Worm (Caenorhabditis elegans) whole organism, L4 larva: ENCODE results near the gene clec-4.

Source experiments
- F37D6.2 ChIP-seq: sonication (generic microtip); optimal IDR thresholded peaks from 2 replicates; lab custom pipeline; 2016; ENCODE audit warnings: mild to moderate bottlenecking, missing genetic modification characterization, missing compliant biosample characterization
- F49E8.2 ChIP-seq: sonication (generic microtip); optimal IDR thresholded peaks from 2 replicates; lab custom pipeline; 2016; ENCODE audit warnings: missing compliant biosample characterization, mild to moderate bottlenecking, missing genetic modification characterization, borderline replicate concordance
- Y5F2A.4 ChIP-seq: fragments of 200-800 bp; sonication (Bioruptor generic); optimal IDR thresholded peaks from 2 replicates; lab custom pipeline; 2018; ENCODE audit warnings: mild to moderate bottlenecking, missing genetic modification characterization, missing compliant biosample characterization
- ZK337.2 ChIP-seq: fragments of 200-800 bp; sonication (Bioruptor generic); IDR thresholded peaks from 2 replicates; pipeline ENCODE4 v1.3.6; 2022; ENCODE audit warnings: missing genetic modification reagents, missing genetic modification characterization, missing compliant biosample characterization
- arid-1 ChIP-seq: fragments of 200-800 bp; sonication (Bioruptor generic); conservative IDR thresholded peaks from 2 replicates; pipeline ENCODE4 v1.3.6; 2022; ENCODE audit warnings: missing genetic modification reagents, missing genetic modification characterization, missing compliant biosample characterization
- ceh-28 ChIP-seq: fragments of 150-350 bp; optimal IDR thresholded peaks from 2 replicates; lab custom pipeline; 2014; ENCODE audit warnings: missing biosample characterization, missing genetic modification reagents, missing genetic modification characterization
- ceh-32 ChIP-seq: sonication (generic microtip); optimal IDR thresholded peaks from 2 replicates; lab custom pipeline; 2016; ENCODE audit warnings: mild to moderate bottlenecking, missing genetic modification characterization, missing compliant biosample characterization; ENCODE audit not compliant: poor library complexity
- ceh-44 ChIP-seq: fragments of 200-800 bp; sonication (Bioruptor generic); IDR thresholded peaks from 2 replicates; pipeline ENCODE4 v1.3.6; 2022; ENCODE audit warnings: missing genetic modification reagents, missing genetic modification characterization, missing compliant biosample characterization
- ceh-62 ChIP-seq: sonication (generic microtip); optimal IDR thresholded peaks from 2 replicates; lab custom pipeline; 2017; ENCODE audit warnings: missing biosample characterization, missing genetic modification characterization
- ctbp-1 ChIP-seq: fragments of 200-800 bp; sonication (Bioruptor generic); IDR thresholded peaks from 2 replicates; pipeline ENCODE4 v1.3.6; 2022; ENCODE audit warnings: missing genetic modification reagents, missing genetic modification characterization, missing compliant biosample characterization
- daf-16 ChIP-seq, 3 experiments: sonication (generic microtip); optimal IDR thresholded peaks; 2 replicates each; lab custom pipeline; 2016 to 2017; ENCODE audit warnings: missing genetic modification characterization in 3 of 3, missing genetic modification reagents in 3 of 3, mild to moderate bottlenecking in 2 of 3, missing compliant biosample characterization in 2 of 3, missing biosample characterization in 1 of 3, moderate library complexity in 1 of 3
- daf-19 ChIP-seq: fragments of 200-800 bp; sonication (Bioruptor generic); conservative IDR thresholded peaks from 2 replicates; pipeline ENCODE4 v1.3.6; 2022; ENCODE audit warnings: missing genetic modification characterization, missing compliant biosample characterization
- fkh-10 ChIP-seq: fragments of 150-350 bp; optimal IDR thresholded peaks from 2 replicates; lab custom pipeline; 2014; ENCODE audit warnings: missing biosample characterization, missing genetic modification reagents, missing genetic modification characterization
- hmg-1.1 ChIP-seq: fragments of 200-800 bp; sonication (Bioruptor generic); IDR thresholded peaks from 2 replicates; pipeline ENCODE4 v1.3.6; 2022; ENCODE audit warnings: missing genetic modification reagents, missing genetic modification characterization, missing compliant biosample characterization
- lin-1 ChIP-seq: fragments of 200-800 bp; sonication (Bioruptor generic); IDR thresholded peaks from 2 replicates; pipeline ENCODE4 v1.3.6; 2022; ENCODE audit warnings: missing genetic modification reagents, missing genetic modification characterization, missing compliant biosample characterization
- lin-15B ChIP-seq: fragments of 150-350 bp; sonication (generic microtip); optimal IDR thresholded peaks from 3 replicates; lab custom pipeline; 2014; ENCODE audit warnings: missing biosample characterization, missing genetic modification characterization
- lin-29 ChIP-seq: fragments of 200-800 bp; sonication (Bioruptor generic); IDR thresholded peaks from 2 replicates; pipeline ENCODE4 v1.3.6; 2022; ENCODE audit warnings: missing genetic modification reagents, missing genetic modification characterization, missing compliant biosample characterization
- lin-38 ChIP-seq: fragments of 200-800 bp; sonication (Bioruptor generic); IDR thresholded peaks from 2 replicates; pipeline ENCODE4 v1.3.6; 2022; ENCODE audit warnings: missing genetic modification reagents, missing genetic modification characterization, missing compliant biosample characterization
- mdl-1 ChIP-seq, 2 experiments: fragments of 150-350 bp in 1 of 2; sonication (generic microtip) in 1 of 2; optimal IDR thresholded peaks; 2 replicates each; lab custom pipeline; 2014 to 2017; ENCODE audit warnings: missing biosample characterization in 2 of 2, missing genetic modification characterization in 2 of 2
- mdt-29 ChIP-seq: fragments of 200-800 bp; sonication (Bioruptor generic); IDR thresholded peaks from 2 replicates; pipeline ENCODE4 v1.3.6; 2022; ENCODE audit warnings: missing genetic modification reagents, missing genetic modification characterization, missing compliant biosample characterization
- mxl-3 ChIP-seq: fragments of 200-800 bp; sonication (Bioruptor generic); optimal IDR thresholded peaks from 2 replicates; lab custom pipeline; 2018; ENCODE audit warnings: mild to moderate bottlenecking, missing genetic modification characterization, missing compliant biosample characterization
- nhr-10 ChIP-seq: fragments of 150-350 bp; optimal IDR thresholded peaks from 2 replicates; lab custom pipeline; 2014; ENCODE audit warnings: missing biosample characterization, missing genetic modification characterization
- nhr-11 ChIP-seq: fragments of 150-350 bp; optimal IDR thresholded peaks from 2 replicates; lab custom pipeline; 2014; ENCODE audit warnings: missing biosample characterization, missing genetic modification characterization
- nhr-237 ChIP-seq: sonication (generic microtip); optimal IDR thresholded peaks from 2 replicates; lab custom pipeline; 2017; ENCODE audit warnings: missing biosample characterization, missing genetic modification characterization
- nhr-76 ChIP-seq: fragments of 150-350 bp; optimal IDR thresholded peaks from 2 replicates; lab custom pipeline; 2014; ENCODE audit warnings: missing biosample characterization, missing genetic modification characterization
- skn-1 ChIP-seq: fragments of 150-350 bp; optimal IDR thresholded peaks from 2 replicates; lab custom pipeline; 2014; ENCODE audit warnings: missing biosample characterization, missing genetic modification characterization
- snpc-1.2 ChIP-seq: fragments of 200-800 bp; sonication (Bioruptor generic); IDR thresholded peaks from 2 replicates; pipeline ENCODE4 v1.3.6; 2022; ENCODE audit warnings: missing genetic modification reagents, missing genetic modification characterization, missing compliant biosample characterization
- tag-97 ChIP-seq: fragments of 200-800 bp; sonication (Bioruptor generic); IDR thresholded peaks from 2 replicates; pipeline ENCODE4 v1.3.6; 2022; ENCODE audit warnings: missing genetic modification characterization, missing compliant biosample characterization
- unc-62 ChIP-seq, 3 experiments: fragments of 150-350 bp in 1 of 3; sonication (generic microtip); optimal IDR thresholded peaks in 2 of 3; peaks in 1 of 3; 1 replicate in 1 of 3; 2 replicates in 2 of 3; lab custom pipeline; 2014 to 2017; ENCODE audit warnings: missing biosample characterization in 3 of 3, missing genetic modification characterization in 3 of 3, missing genetic modification reagents in 3 of 3, missing genotype in 1 of 3
- vab-7 ChIP-seq: fragments of 200-800 bp; sonication (Bioruptor generic); IDR thresholded peaks from 2 replicates; pipeline ENCODE4 v1.3.6; 2022; ENCODE audit warnings: missing genetic modification reagents, missing genetic modification characterization, missing compliant biosample characterization
- zfp-2 ChIP-seq: sonication (generic microtip); optimal IDR thresholded peaks from 2 replicates; lab custom pipeline; 2016; ENCODE audit warnings: mild to moderate bottlenecking, missing genetic modification characterization, missing compliant biosample characterization
- zfp-3 ChIP-seq: fragments of 200-800 bp; sonication (Bioruptor generic); conservative IDR thresholded peaks from 2 replicates; pipeline ENCODE4 v1.3.6; 2022; ENCODE audit warnings: missing genetic modification reagents, missing genetic modification characterization, missing compliant biosample characterization

The clec-4 gene

DNA sequence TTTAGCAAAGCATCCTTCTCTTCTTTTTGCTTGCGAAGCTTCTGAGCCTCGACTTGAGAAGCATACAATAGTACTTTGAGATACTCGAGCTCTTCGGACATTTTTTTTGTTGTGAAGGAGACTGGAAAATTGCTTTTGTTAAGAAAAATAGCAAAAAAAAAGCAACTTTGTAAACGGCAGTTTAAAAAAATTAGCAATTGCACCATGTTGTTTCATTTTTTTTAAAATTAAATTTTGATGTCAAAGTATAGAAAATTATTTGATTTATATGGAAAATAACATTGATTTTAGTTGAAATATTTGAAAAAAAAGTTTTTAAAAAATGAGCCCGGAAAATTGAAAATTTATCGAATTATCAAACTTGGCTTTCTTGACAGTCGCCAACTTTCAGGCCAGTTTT, 6.2 kb downstream of the clec-4 start, which contains the start of gene Y38E10A.3:
Gene Y38E10A.3 (minus strand): TSS at position 101 of the 400 bp plus-strand sequence.
- TF ChIP-seq tag-97 (GFP tag; lab: Robert Waterston, UW) (no peak), F37D6.2 (tag; lab: Kevin White, UChicago) (no peak), mxl-3 (no peak), arid-1 (no peak), F49E8.2 (tag; lab: Kevin White, UChicago) (no peak), hmg-1.1 (no peak), daf-16 (GFP tag; optimal IDR thresholded peaks at IDR 0.05; lab: Kevin White, UChicago) (no peak), daf-16 (tag; optimal IDR thresholded peaks at IDR 0.05; lab: Kevin White, UChicago) (no peak), ceh-62 (tag; lab: Kevin White, UChicago) (no peak), nhr-11 (no peak), fkh-10 (no peak), nhr-76 (tag; lab: Kevin White, UChicago) (no peak), daf-19 (GFP tag; lab: Robert Waterston, UW) (no peak), ceh-32 (tag; lab: Kevin White, UChicago) (no peak)
- TF ChIP-seq, all 104 proteins: peak for 0

DNA sequence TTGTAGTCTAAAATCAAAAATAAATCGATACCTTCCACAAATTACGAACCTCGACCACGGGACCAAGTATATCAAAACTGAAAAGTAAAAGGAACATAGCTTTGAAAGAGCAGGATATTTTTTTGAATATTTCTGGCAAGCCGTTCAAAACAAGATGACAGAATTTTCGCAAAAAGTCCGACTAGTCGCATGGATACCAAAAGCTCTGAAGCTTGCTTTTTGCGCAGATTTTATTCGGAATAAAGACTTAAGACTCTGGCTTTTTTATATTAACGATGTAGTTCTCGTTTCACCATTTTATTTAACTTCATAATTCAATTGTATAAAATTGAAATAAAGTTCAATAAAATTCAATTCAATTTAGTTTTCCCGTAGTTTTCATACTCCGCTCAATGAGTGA, 7.4 kb downstream of the clec-4 start, which contains the start of gene Y38E10A.2:
Gene Y38E10A.2 (minus strand): TSS at position 101 of the 400 bp plus-strand sequence.
- TF ChIP-seq nhr-11 = no peak
- TF ChIP-seq lin-29 (GFP tag; lab: Robert Waterston, UW) = no peak
- TF ChIP-seq mdt-29 (GFP tag; lab: Robert Waterston, UW) = no peak
- no peak for TF ChIP-seq ceh-32 (tag; lab: Kevin White, UChicago)
- no peak for TF ChIP-seq ctbp-1 (GFP tag; lab: Robert Waterston, UW)
- TF ChIP-seq lin-1 = no peak
- no peak for TF ChIP-seq mdl-1 (tag; optimal IDR thresholded peaks at IDR 0.05; lab: Kevin White, UChicago)
- TF ChIP-seq unc-62 (GFP tag; optimal IDR thresholded peaks at IDR 0.05 in 1 of 2; lab: Kevin White, UChicago) = no peak
- TF ChIP-seq unc-62 (tag; optimal IDR thresholded peaks at IDR 0.05; lab: Kevin White, UChicago) = no peak
- no peak for TF ChIP-seq daf-19 (GFP tag; lab: Robert Waterston, UW)
- no peak for TF ChIP-seq skn-1 (tag; lab: Kevin White, UChicago)
- no peak for TF ChIP-seq nhr-237
- TF ChIP-seq lin-38 = no peak
- no peak for TF ChIP-seq nhr-76 (tag; lab: Kevin White, UChicago)
- no peak for TF ChIP-seq zfp-3 (GFP tag; lab: Robert Waterston, UW)
- no peak for TF ChIP-seq nhr-10
- TF ChIP-seq zfp-2 (tag; lab: Kevin White, UChicago) = no peak
- no peak for TF ChIP-seq lin-15B (tag; lab: Kevin White, UChicago)
- no peak for TF ChIP-seq ceh-28 (tag; lab: Kevin White, UChicago)
- no peak for TF ChIP-seq snpc-1.2 (GFP tag; lab: Robert Waterston, UW)

DNA sequence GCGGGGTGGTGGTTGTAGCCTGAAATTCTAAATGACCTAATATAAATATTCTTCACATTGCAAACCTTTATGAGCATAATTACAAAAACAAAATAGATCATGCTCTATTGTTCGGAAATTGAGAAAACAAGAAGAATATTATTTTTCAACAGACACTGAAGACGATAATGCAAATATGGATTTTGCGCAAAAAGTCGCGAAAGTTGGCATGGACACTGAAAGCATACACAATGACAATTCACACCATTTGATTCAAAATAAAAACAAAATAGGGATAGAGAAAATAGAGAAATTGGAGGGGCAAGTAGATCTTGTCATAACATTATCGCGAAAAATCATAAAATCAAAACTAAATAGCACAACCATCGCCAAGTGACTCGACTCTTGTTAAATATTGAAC, 8.2 kb downstream of the clec-4 start, which contains the start of gene Y38E10A.35:
Gene Y38E10A.35 (minus strand): TSS at position 101 of the 400 bp plus-strand sequence.
- TF ChIP-seq daf-19 (GFP tag; lab: Robert Waterston, UW) (no peak), F37D6.2 (tag; lab: Kevin White, UChicago) (no peak)

DNA sequence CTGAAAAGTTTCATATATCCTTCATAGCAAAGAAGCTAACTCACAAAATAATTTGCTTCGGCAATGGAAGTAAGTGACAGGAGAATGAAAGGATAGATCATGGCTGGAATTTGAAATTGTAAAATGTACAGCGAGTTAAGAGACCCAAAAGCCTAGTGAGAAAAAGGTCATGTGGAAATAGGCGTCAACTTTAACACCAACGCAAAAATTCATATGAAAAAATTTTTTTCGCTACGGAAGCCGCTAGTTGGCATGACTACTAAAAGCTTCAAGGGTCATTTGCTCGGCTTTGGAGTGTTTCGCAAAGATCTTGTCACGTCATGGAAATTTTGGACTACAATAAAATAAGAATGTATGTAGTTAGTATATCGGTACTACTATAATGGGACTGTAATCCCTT, 10.4 kb downstream of the clec-4 start, which contains the start of gene Y38E10A.1:
Gene Y38E10A.1 (minus strand): TSS at position 101 of the 400 bp plus-strand sequence.
- TF ChIP-seq ceh-44 (GFP tag; lab: Robert Waterston, UW) = no peak
- no peak for TF ChIP-seq snpc-1.2 (GFP tag; lab: Robert Waterston, UW)
- no peak for TF ChIP-seq vab-7
- TF ChIP-seq daf-19 (GFP tag; lab: Robert Waterston, UW) = no peak
- no peak for TF ChIP-seq nhr-76 (tag; lab: Kevin White, UChicago)
- no peak for TF ChIP-seq fkh-10
- no peak for TF ChIP-seq ZK337.2 (GFP tag; lab: Robert Waterston, UW)
- no peak for TF ChIP-seq Y5F2A.4 (GFP tag; lab: Kevin White, UChicago)
